Worm (Caenorhabditis elegans) whole organism, midembryonic: Measurements from ENCODE around the gene algn-7.

Experiments
- T22C8.4 ChIP-seq: fragments of 200-800 bp; sonication (Bioruptor generic); IDR thresholded peaks from 2 replicates; pipeline ENCODE4 v1.3.6; 2022; ENCODE audit warnings: missing genetic modification characterization, missing compliant biosample characterization
- cog-1 ChIP-seq: sonication (generic microtip); optimal IDR thresholded peaks from 2 replicates; lab custom pipeline; 2016; ENCODE audit warnings: missing genetic modification characterization, missing compliant biosample characterization
- med-1 ChIP-seq: sonication (generic microtip); optimal IDR thresholded peaks from 2 replicates; lab custom pipeline; 2017; ENCODE audit warnings: missing genetic modification characterization, mild to moderate bottlenecking, missing compliant biosample characterization, antibody characterized with exemption, missing genetic modification reagents; ENCODE audit not compliant: insufficient read depth
- ref-1 ChIP-seq: fragments of 200-800 bp; sonication (Bioruptor generic); conservative IDR thresholded peaks from 2 replicates; pipeline ENCODE4 v1.3.6; 2022; ENCODE audit warnings: missing genetic modification reagents, missing genetic modification characterization, missing compliant biosample characterization
- ztf-23 ChIP-seq: fragments of 200-800 bp; sonication (Bioruptor generic); IDR thresholded peaks from 2 replicates; pipeline ENCODE4 v1.3.6; 2022; ENCODE audit warnings: missing genetic modification reagents, missing genetic modification characterization, missing compliant biosample characterization

DNA sequence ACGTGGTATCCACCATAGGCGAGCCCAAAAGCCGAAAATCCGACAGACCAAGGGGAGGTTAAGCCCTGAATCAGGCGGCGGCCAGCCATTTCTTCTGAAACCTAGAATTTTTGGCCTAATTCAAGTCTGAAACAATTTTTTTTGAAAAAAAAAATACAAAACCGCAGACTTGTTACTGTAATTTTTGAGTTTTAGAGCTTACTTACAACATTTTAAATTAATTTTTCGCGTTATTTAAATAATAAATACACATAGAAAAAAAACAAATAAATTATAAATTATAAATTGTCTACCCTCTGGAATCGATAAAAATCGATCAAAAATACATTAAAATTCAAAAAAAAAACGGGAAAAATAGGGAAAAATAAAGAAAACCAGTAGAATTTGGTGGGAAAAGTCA is 12.4 kb upstream of the algn-7 start, which contains the start of gene dhs-24:
- TF ChIP-seq med-1, result no peak
- no peak for TF ChIP-seq T22C8.4 (GFP tag; lab: Robert Waterston, UW)
- TF ChIP-seq cog-1 (tag; lab: Kevin White, UChicago), result no peak
- TF ChIP-seq ztf-23 (GFP tag; lab: Robert Waterston, UW), result no peak
- no peak for TF ChIP-seq ref-1 (GFP tag; lab: Robert Waterston, UW)
